Fruit fly (Drosophila melanogaster) ovary, adult (tissue): ENCODE measurements around the gene Nckx30C.

ENCODE experiments used
- CG17801 ChIP-seq: fragments of 200-800 bp; optimal IDR thresholded peaks from 2 replicates; lab custom pipeline; 2019; ENCODE audit warnings: missing biosample characterization, mild to moderate bottlenecking, missing genetic modification characterization, moderate library complexity; ENCODE audit not compliant: partially characterized antibody

Gene Nckx30C

DNA sequence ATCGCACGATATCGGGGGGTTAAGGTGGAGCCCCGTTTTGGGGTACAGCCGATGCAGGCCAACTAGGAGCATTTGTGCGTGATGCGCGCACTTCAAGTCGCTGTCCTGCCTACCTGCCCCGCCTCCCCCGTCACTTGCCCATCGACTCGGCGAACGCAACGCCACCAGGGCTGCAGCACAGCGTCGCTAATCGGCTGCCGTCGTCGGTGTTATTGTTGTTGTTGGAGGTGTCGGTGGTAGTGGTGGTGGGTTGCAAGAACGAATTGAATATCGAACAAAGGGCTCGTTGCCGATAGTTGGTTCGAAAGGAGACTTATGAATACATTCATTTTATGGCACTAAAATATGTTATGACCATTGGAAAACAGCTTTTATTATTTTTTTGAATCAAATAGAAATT is 12.6 kb upstream of the Nckx30C start:
- no peak for TF ChIP-seq CG17801 (GFP tag; lab: Kevin White, UChicago)

DNA sequence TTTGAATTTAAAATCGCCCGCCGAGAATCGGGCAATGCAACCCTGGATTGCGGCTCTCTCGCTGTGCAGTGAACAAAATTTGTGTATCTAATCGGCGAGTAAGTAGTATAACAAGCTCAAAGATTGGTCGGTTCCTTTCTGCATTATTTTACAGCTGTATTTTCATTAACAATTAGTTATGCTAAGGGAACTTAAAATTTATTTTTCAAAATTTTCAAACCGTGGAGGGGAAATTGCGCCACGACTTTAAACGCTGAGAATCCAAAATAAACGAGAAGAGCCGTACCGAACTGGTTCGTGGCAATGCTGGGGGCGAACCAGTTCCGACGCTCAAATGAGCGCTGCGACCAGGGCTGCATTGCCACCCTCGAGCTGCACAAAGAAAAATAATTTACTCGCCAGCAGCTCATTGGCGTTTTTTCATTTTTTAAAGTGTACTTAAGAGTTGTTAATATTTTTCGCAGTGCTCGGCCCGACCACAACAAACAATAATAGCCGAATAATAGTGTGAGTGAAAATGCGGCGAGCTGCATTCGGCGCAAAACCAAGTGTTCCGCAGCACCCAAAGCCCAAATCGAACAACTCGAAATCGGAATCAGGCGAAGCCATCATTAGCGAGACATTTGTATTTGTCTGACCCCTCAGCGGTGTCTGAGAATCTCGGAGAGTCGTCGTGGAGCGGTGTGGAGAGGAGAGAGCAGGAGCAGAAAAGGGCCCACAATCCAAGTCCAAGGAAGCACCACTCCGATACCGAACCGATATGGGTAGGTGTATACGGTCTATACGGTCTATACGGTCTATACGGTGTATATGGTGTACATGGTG is 11.9 kb upstream of the Nckx30C start, which contains the start of gene zf30C:
Gene zf30C (plus strand): TSS at position 353 of the 825 bp plus-strand sequence.
- peak; percentile 61 for TF ChIP-seq CG17801 (GFP tag; lab: Kevin White, UChicago)

DNA sequence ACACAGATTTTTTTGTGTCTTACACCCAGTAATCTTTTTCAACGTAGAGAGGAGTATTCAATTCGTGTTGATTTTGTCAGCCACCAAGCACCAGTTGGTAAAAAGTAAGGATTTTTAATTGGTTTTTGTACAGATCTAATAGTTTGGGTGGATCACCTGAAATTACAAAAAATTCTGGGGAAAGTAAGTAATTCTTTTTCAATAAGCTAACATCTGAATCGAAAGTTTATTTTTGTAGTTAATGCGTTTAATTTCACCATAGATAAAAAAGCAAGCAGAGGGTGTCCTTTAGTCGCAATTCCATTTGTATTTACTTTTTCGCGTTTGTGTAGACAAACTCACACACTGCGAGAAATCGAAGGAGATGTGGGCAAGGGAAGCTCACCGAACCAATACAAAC is 8.5 kb upstream of the Nckx30C start:
- TF ChIP-seq CG17801 (GFP tag; lab: Kevin White, UChicago), result no peak

DNA sequence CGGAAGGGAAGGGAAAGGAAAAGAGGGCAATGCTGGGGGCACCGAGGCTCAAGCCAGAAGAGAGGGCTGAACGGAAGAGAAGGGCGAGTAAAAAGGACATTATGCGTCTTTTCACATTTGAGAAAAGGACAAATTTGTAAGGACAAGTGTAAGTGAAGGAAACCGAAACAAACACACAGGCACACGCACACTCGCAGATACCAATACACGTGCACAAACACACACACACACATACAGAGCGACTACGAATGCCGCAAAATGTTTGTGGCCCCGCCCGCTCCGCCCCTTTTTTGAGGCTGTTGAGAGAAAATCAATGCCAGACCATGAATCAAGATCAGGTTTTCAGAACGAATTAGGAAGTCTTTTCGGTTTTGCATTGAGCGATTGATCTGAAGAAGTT is 7.1 kb upstream of the Nckx30C start:
- no peak for TF ChIP-seq CG17801 (GFP tag; lab: Kevin White, UChicago)

DNA sequence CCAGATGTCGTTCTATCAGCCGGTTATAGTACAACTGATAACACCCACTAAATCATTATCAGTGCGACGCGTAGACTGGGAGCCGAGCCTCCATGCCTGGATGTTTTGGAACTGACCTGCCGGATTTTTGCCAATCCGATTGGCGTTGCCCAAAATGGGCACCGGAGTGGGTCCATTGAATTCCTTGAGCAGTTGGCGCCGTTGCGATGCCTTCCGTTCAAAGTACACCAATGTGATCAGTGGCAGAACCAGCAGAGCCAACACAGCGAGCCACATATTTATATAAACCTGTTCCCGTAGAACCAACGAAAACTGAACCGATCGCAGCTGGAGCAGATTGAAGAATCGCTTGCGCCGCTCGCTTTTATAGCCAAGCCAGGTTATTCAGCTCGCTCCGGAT is 3.5 kb upstream of the Nckx30C start, which contains the start of gene Cyp4e3:
Gene Cyp4e3 (minus strand): TSS at position 327 of the 400 bp plus-strand sequence.
- no peak for TF ChIP-seq CG17801 (GFP tag; lab: Kevin White, UChicago)

DNA sequence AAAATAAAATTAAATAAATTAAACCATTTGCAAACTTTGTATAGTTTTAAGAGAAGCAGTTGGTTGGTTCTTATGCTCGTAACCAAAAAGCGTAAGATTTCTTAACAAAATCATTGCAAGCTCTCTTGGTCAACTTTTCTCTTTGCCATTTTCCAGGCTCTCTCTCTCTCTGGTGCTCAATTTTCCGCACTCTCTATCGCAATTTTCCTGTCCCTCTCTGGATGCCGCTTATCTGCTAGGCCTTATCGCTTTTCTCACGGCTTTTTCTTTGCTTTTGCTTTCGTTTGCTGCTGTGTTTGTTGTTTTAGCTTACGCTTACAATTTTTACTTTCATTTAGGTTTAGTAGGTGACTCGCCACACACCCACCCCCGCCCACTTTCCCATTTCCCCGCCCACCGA is 1.7 kb downstream of the Nckx30C start:
- no peak for TF ChIP-seq CG17801 (GFP tag; lab: Kevin White, UChicago)

DNA sequence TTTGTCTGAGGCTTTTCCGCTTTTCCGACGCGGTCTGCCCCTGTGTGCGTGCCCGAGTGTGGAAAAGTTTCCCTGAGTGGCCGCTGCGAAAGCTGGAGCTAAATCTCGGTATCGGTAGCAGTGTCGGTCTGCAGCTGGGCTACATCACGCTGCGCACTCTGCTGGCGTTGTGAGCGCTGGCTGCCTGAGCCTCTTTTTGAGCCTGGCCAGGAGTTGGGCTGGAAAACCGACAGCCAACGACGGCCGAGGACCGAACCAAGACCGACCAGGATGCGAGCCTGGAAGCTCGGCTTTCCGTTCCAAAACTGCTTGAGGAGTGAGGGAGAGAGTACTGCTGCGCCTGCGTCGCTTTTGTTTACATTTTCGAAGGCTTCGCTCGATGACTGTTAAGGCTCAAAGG is 2.5 kb downstream of the Nckx30C start:
- no peak for TF ChIP-seq CG17801 (GFP tag; lab: Kevin White, UChicago)

DNA sequence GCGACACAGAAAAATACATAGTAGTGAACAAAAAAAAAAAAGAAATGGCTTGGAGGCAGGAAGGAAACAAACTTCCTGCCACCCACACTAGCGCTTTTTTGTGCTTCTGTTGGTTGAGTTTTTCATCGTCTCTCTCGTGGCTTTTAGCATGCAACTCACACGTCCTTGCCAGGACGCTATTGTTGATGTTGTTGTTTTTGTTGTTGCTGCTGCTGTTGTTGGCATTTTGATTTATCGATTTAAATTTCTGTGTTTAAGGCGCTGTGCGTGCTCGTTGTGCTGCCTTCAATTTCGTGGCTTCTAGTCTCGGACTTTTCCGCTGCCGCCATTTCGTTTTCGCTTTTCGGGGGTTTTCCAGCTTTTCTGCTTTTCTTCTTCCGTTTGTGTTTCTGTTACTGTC is 6.6 kb downstream of the Nckx30C start:
- no peak for TF ChIP-seq CG17801 (GFP tag; lab: Kevin White, UChicago)

DNA sequence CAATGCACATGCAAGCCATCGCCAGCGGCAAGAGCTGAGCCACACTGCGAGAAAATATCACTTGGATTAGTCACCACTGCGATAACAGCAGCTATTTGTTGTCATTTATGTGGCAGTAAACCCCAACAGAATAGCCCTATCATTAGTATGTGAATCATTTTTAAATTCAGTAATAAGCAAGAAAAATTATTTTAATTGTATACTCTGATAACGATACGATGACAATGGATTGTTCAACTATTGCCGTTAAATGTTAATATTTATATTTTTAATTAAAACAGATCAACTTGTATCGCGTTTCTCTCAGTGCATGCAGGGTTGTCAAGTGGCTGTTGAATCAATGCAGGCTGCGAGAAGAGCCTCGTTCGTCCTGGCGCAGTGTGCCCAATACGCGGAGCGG is 8.5 kb downstream of the Nckx30C start:
- no peak for TF ChIP-seq CG17801 (GFP tag; lab: Kevin White, UChicago)

DNA sequence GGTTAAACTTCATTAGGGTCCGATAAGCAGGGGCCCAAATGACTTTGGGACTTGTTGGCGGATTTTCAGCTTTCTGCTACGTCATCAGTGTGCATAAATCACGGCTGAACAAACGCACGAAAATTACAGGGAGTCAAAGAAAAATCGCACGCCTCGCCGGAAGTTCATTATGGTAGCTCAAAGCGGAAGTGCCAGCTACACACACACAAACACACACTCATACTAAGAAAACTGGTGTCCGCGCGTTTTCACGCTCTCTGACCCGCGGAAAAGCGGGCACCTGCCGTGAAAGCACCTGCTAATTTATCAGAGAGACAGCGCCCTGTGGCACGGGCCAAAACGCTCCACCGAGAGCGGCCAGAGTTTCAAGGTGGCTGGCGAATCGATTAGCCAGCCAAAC is 8.9 kb downstream of the Nckx30C start:
- TF ChIP-seq CG17801 (GFP tag; lab: Kevin White, UChicago), result no peak

DNA sequence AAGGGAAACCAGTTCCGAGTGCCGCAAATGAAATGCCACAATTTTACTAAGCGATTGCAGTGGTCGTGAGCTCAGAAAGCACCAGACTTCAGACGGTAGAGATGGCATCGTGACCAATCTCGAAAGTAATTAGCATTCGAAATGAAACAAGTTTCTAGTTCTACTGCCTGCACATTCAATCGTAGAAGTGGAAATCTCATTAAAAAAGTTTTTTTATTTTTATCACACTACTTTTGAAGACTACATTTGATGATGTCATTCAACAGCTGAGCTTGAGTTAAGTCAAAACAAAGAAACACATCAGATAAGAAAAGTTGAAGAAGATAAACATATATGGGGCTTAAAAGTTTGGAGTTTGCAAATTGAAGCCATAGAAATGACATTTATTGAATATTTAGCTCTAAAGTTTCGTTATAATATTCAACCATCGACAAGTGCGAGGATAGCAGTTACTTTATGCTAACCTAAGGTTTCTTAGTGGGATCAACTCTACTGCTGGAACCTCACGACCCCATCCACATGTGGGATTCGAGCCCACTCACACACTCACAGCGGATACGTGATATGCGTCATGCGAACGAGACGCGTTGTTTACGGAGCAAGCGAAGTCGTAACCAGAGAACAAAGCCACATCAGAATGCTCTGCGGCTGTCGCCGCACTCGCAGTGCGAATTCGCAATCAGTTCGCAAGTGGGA is 10.1 kb downstream of the Nckx30C start, which contains the start of gene CG13117:
Gene CG13117 (plus strand): TSS at position 646 of the 696 bp plus-strand sequence.
- TF ChIP-seq CG17801 (GFP tag; lab: Kevin White, UChicago), result no peak

DNA sequence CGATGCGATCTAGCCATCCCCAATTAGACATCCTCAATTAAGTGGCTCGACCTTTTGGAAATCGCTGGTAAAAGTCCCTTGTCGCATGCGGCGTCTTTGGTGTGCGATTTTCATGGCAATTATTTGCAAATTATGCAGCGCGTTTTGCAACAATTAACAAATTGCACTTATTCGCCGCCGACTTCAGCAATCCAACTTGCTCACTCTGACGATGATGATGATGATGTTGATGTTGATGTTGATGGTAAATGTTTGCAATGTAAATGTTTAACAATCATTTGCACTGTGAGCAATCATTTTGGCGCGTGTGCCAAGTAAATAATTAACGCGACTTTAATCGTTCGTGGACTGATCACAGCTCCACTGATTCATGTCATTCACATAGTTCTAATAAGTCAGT is 12.2 kb downstream of the Nckx30C start:
- no peak for TF ChIP-seq CG17801 (GFP tag; lab: Kevin White, UChicago)

DNA sequence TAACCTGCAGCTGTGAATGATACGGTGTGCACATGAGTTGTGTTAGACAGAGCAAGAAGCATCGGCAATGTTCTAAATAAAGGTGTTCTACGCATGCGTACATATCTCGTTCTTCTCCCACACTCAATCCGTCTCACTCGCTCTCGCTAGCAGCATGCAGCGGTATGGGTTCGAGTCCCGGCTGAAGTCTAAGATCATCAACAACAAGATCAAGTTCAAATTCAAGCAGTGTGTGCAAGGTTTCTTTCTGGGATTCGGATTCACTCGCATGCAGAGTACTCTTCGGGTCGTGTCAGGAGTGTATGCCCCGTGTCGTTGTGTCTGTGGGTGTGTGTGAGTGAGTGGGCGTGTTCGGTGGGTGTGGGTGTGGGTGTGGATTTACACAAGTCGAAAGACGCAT is 15.0 kb downstream of the Nckx30C start:
- no peak for TF ChIP-seq CG17801 (GFP tag; lab: Kevin White, UChicago)

DNA sequence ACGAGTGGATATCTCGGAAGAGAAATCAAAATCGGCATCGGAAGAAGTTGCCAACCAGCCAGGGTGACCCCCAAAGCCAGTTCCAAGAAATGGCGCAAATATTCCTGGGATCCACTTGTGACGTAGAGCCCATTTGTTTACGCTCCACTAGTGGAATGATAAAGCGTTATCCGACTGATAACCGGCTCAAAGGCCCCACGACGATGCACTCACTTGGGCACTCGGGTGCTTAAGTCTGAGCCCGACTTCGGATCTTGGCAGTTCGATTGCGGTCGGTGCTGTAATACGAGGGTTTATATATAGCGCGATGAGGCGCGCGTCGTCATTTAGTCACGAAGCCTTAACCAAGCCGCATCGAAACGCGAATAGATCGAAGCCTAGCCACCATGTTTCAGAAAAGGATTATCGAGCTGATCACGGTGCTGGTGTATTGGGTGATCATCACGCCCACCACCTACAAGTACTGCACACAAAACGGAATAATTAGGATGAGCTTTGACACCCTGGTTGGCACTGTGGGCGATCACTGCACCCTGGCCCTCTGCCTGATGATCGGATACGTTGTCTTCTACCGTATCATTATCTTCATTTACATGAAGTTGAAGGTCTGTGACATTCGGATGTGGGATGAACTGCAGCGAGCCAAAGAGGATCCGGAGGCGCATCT is 16.5 kb downstream of the Nckx30C start, which contains the start of gene CG13116:
Gene CG13116 (plus strand): TSS at position 323 of the 667 bp plus-strand sequence.
- no peak for TF ChIP-seq CG17801 (GFP tag; lab: Kevin White, UChicago)

DNA sequence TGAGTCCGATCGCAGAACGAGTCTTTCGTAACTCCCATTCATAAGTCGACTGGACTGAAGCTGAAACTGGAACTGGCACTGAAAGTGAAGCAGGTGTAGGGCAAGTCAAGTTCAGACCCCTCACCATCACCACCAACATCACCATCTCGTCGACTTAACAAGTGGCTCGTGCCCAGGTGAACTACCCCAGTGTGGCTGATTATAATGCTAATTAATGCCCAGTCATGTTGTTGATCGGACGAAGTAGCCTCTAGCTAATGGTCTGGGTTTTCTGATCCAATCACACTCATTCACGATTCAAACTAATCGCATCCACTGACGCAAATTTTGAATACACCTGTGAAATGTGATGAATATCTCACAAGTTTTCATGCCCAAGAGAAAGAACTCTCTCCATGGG is 17.5 kb downstream of the Nckx30C start:
- no peak for TF ChIP-seq CG17801 (GFP tag; lab: Kevin White, UChicago)
